Worm (Caenorhabditis elegans): ENCODE results near the gene Y66D12A.3.

DNA sequence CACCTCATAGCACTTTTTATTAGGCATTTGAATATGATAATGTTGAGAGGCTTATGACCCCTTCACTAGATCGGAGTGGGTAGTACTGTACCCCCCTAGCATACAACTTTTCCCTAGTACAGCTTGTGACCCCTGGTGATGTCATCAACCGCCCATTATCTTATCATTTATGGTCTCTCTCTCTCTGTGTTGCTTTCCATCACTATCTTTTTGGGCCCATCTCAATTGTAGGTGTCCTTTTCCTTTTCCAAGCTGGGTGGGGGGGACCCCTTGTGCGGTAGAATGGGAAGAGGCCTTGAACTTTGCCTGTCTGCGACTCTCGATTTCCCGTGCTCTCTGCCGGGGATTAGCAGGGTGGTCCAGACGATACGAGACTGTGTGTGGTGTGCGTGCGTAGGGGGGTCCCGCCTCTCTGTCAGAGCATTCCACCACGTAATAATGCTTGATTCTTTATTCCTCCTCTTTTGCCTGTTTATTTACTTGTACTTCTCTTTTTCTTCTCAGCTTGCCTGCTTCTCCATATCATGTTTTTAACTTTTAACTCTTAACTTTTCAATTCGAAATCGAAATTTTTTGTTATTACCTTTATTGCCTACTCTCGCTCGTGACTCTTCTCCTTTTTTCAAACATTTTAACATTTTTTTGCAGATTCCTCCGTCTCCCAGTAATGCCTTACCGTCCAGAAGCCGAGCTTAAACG lies 28.4 kb upstream of the Y66D12A.3 start, which contains the start of gene ztf-29:
- TF ChIP-seq snpc-4 (tag; optimal IDR thresholded peaks at IDR 0.05), result no peak
- no peak for TF ChIP-seq nhr-12 (tag; optimal IDR thresholded peaks at IDR 0.05)
- no peak for TF ChIP-seq lin-13 (tag; optimal IDR thresholded peaks at IDR 0.05)
- no peak for TF ChIP-seq elt-3 (tag; optimal IDR thresholded peaks at IDR 0.05)
- TF ChIP-seq nhr-76 (tag; optimal IDR thresholded peaks at IDR 0.05), result no peak
- no peak for TF ChIP-seq nhr-237 (tag; optimal IDR thresholded peaks at IDR 0.05)

Measured in whole organism, mixed stage, embryonic.